Worm (Caenorhabditis elegans) whole organism, young adult: Measurements from ENCODE around the gene hlh-11.

Experiments used
- B0261.1 ChIP-seq: sonication (generic microtip); optimal IDR thresholded peaks from 2 replicates; lab custom pipeline; 2016; ENCODE audit warnings: mild to moderate bottlenecking, missing genetic modification characterization, moderate library complexity, missing compliant biosample characterization
- T07F8.4 ChIP-seq: sonication (generic microtip); optimal IDR thresholded peaks from 2 replicates; lab custom pipeline; 2016; ENCODE audit warnings: mild to moderate bottlenecking, missing genetic modification characterization, moderate library complexity, missing compliant biosample characterization
- ceh-79 ChIP-seq: sonication (generic microtip); optimal IDR thresholded peaks from 2 replicates; lab custom pipeline; 2017; ENCODE audit warnings: mild to moderate bottlenecking, missing genetic modification characterization, missing compliant biosample characterization
- dpff-1 ChIP-seq: sonication (generic microtip); optimal IDR thresholded peaks from 2 replicates; lab custom pipeline; 2017; ENCODE audit warnings: mild to moderate bottlenecking, missing genetic modification characterization, missing compliant biosample characterization
- ets-4 ChIP-seq: fragments of 200-800 bp; sonication (Bioruptor generic); optimal IDR thresholded peaks from 2 replicates; lab custom pipeline; 2018; ENCODE audit warnings: mild to moderate bottlenecking, missing genetic modification characterization, missing compliant biosample characterization
- madf-6 ChIP-seq: fragments of 200-800 bp; sonication (Bioruptor generic); IDR thresholded peaks from 2 replicates; pipeline ENCODE4 v1.3.6; 2022; ENCODE audit warnings: missing genetic modification reagents, missing genetic modification characterization, missing compliant biosample characterization
- nhr-27 ChIP-seq: fragments of 200-800 bp; sonication (Bioruptor generic); optimal IDR thresholded peaks from 2 replicates; lab custom pipeline; 2018; ENCODE audit warnings: mild to moderate bottlenecking, missing genetic modification characterization, moderate library complexity, missing compliant biosample characterization
- snpc-4 ChIP-seq, 5 experiments: fragments of 150-350 bp in 1 of 5; sonication (generic microtip) in 4 of 5; optimal IDR thresholded peaks; 2 replicates each; lab custom pipeline; 2014 to 2018; ENCODE audit warnings: missing genetic modification characterization in 5 of 5, missing biosample characterization in 3 of 5, antibody characterized with exemption in 2 of 5, mild to moderate bottlenecking in 2 of 5, missing compliant biosample characterization in 2 of 5, missing genotype in 2 of 5, moderate library complexity in 2 of 5, missing genetic modification reagents in 1 of 5
- unc-62 ChIP-seq: fragments of 150-350 bp; optimal IDR thresholded peaks from 2 replicates; lab custom pipeline; 2014; ENCODE audit warnings: missing biosample characterization, missing genetic modification reagents, missing genetic modification characterization
- ztf-3 ChIP-seq: fragments of 200-800 bp; sonication (Bioruptor generic); optimal IDR thresholded peaks from 2 replicates; lab custom pipeline; 2018; ENCODE audit warnings: mild to moderate bottlenecking, missing genetic modification characterization, missing compliant biosample characterization

- TF ChIP-seq dpff-1, result no peak
- no peak for TF ChIP-seq nhr-27 (tag; lab: Kevin White, UChicago)
- TF ChIP-seq ztf-3 (GFP tag; lab: Kevin White, UChicago), result no peak
- TF ChIP-seq madf-6, result no peak
- no peak for TF ChIP-seq T07F8.4
- TF ChIP-seq B0261.1, result no peak
- TF ChIP-seq snpc-4 (GFP tag; optimal IDR thresholded peaks at IDR 0.05; lab: Kevin White, UChicago), result no peak
- no peak for TF ChIP-seq snpc-4 (tag; optimal IDR thresholded peaks at IDR 0.05; lab: Kevin White, UChicago)
- no peak for TF ChIP-seq ceh-79 (tag; lab: Kevin White, UChicago)
- TF ChIP-seq unc-62 (GFP tag; lab: Kevin White, UChicago), result no peak
- TF ChIP-seq ets-4 (GFP tag; lab: Kevin White, UChicago), result no peak
Observed at ce11 chrIII:9645099-9645498, 25.6 kb downstream of the hlh-11 start.
